Fruit fly (Drosophila melanogaster): ENCODE data around the gene CG32152.

CG32152 gene

DNA sequence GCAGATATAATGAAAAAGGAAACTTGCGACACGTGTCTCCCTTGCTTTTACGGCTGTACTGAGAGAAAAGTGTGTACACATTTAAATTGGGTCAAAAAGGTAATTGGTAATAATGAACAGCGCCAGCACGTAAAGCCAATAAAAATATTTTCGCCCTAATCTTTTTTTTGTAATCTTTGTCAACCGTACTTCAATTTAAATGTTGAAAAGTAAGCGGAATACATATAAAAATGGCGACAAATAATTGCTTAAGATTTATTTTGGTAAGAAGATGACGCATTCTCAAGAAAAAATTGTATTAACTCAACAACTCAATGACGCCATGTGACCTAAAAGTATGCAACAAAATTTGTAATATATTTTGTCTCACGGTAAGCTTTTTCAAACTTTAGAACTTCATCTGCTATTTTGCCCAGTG is 4.0 kb upstream of the CG32152 start (continued):
- no peak for TF ChIP-seq jumu (GFP tag; optimal IDR thresholded peaks at IDR 0.05)
- no peak for TF ChIP-seq Spps (tag; optimal IDR thresholded peaks at IDR 0.05)
- TF ChIP-seq CG4328 (GFP tag; optimal IDR thresholded peaks at IDR 0.05), result no peak
- peak; percentile 14 for TF ChIP-seq fu2 (GFP tag; optimal IDR thresholded peaks at IDR 0.05)
- TF ChIP-seq Dip3 (GFP tag; optimal IDR thresholded peaks at IDR 0.05), result no peak
- TF ChIP-seq chif (GFP tag; optimal IDR thresholded peaks at IDR 0.05), result peak; percentile 3 to 14
- no peak for TF ChIP-seq CG43689 (GFP tag; IDR thresholded peaks at IDR 0.05)
- TF ChIP-seq Fer2 (tag; optimal IDR thresholded peaks at IDR 0.05), result no peak
- TF ChIP-seq CG4404 (GFP tag; IDR thresholded peaks at IDR 0.05), result no peak
- no peak for TF ChIP-seq CG8478 (optimal IDR thresholded peaks at IDR 0.05)
- TF ChIP-seq bigmax (GFP tag; optimal IDR thresholded peaks at IDR 0.05), result no peak
- TF ChIP-seq NK7.1 (GFP tag; optimal IDR thresholded peaks at IDR 0.05), result no peak
- no peak for TF ChIP-seq ranshi (GFP tag; IDR thresholded peaks at IDR 0.05)
- no peak for TF ChIP-seq Lpt (GFP tag; optimal IDR thresholded peaks at IDR 0.05)
- TF ChIP-seq CG2116 (GFP tag; optimal IDR thresholded peaks at IDR 0.05), result no peak
- TF ChIP-seq CG31441 (GFP tag; IDR thresholded peaks at IDR 0.05), result no peak
- no peak for TF ChIP-seq gcm (GFP tag; optimal IDR thresholded peaks at IDR 0.05)
- TF ChIP-seq CG7372 (GFP tag; IDR thresholded peaks at IDR 0.05), result no peak
- no peak for TF ChIP-seq salm (tag; optimal IDR thresholded peaks at IDR 0.05)
- no peak for TF ChIP-seq Doc3 (GFP tag; IDR thresholded peaks at IDR 0.05; ENCODE audit: partially characterized antibody)
- no peak for TF ChIP-seq Vsx1 (GFP tag; optimal IDR thresholded peaks at IDR 0.05)
- no peak for TF ChIP-seq CG9797 (GFP tag; optimal IDR thresholded peaks at IDR 0.05)
- TF ChIP-seq jigr1 (GFP tag; IDR thresholded peaks at IDR 0.05), result no peak
- TF ChIP-seq CG13287 (GFP tag; IDR thresholded peaks at IDR 0.05; ENCODE audit: partially characterized antibody), result no peak
- TF ChIP-seq Elba2 (GFP tag; optimal IDR thresholded peaks at IDR 0.05), result no peak
- TF ChIP-seq Tbp (GFP tag; optimal IDR thresholded peaks at IDR 0.05), result no peak
- no peak for TF ChIP-seq CG6791 (GFP tag; IDR thresholded peaks at IDR 0.05; ENCODE audit: partially characterized antibody)
- no peak for TF ChIP-seq Rx (GFP tag; IDR thresholded peaks at IDR 0.05)
- TF ChIP-seq CG6854 (GFP tag; optimal IDR thresholded peaks at IDR 0.05), result peak; percentile 26
- no peak for TF ChIP-seq cas (GFP tag; IDR thresholded peaks at IDR 0.05)
- no peak for TF ChIP-seq Lhr (GFP tag; optimal IDR thresholded peaks at IDR 0.05)
- TF ChIP-seq Oli (tag; optimal IDR thresholded peaks at IDR 0.05), result peak; percentile 39
- TF ChIP-seq zfh1 (GFP tag; IDR thresholded peaks at IDR 0.05), result no peak
- TF ChIP-seq oc (tag; optimal IDR thresholded peaks at IDR 0.05), result no peak
- no peak for TF ChIP-seq rib (GFP tag; IDR thresholded peaks at IDR 0.05)
- no peak for TF ChIP-seq CG10431 (GFP tag; optimal IDR thresholded peaks at IDR 0.05)
- TF ChIP-seq CG12236 (GFP tag; optimal IDR thresholded peaks at IDR 0.05), result no peak
- TF ChIP-seq vnd (GFP tag; IDR thresholded peaks at IDR 0.05; ENCODE audit: partially characterized antibody), result no peak
- TF ChIP-seq ci (GFP tag; IDR thresholded peaks at IDR 0.05), result no peak
- TF ChIP-seq Meics (GFP tag; optimal IDR thresholded peaks at IDR 0.05), result peak; percentile 70
- no peak for TF ChIP-seq ATbp (GFP tag; optimal IDR thresholded peaks at IDR 0.05)
- TF ChIP-seq CG3726 (GFP tag; IDR thresholded peaks at IDR 0.05), result no peak
- no peak for TF ChIP-seq stwl (tag; optimal IDR thresholded peaks at IDR 0.05)
- TF ChIP-seq fru (optimal IDR thresholded peaks at IDR 0.05), result no peak
- TF ChIP-seq CG1233 (GFP tag; optimal IDR thresholded peaks at IDR 0.05), result peak; percentile 37
- no peak for TF ChIP-seq cad (GFP tag; optimal IDR thresholded peaks at IDR 0.05)
- TF ChIP-seq dimm (GFP tag; IDR thresholded peaks at IDR 0.05), result no peak
- peak; percentile 12 for TF ChIP-seq nmo (GFP tag; optimal IDR thresholded peaks at IDR 0.05)
- peak; percentile 17 for TF ChIP-seq CG5180 (GFP tag; optimal IDR thresholded peaks at IDR 0.05)
- peak; percentile 48 for TF ChIP-seq grau (tag; optimal IDR thresholded peaks at IDR 0.05)
- TF ChIP-seq Antp (GFP tag; optimal IDR thresholded peaks at IDR 0.05), result no peak
- TF ChIP-seq inv (GFP tag; IDR thresholded peaks at IDR 0.05; ENCODE audit: partially characterized antibody), result no peak
- no peak for TF ChIP-seq NC2β (GFP tag; optimal IDR thresholded peaks at IDR 0.05)
